Fruit fly (Drosophila melanogaster) whole organism, embryonic: Measurements from ENCODE around the gene Rgl.

Source experiments
- Atf-2 ChIP-seq: fragments of 200-800 bp; sonication (Bioruptor generic); optimal IDR thresholded peaks from 2 replicates; lab custom pipeline; 2016; ENCODE audit warnings: missing biosample characterization, missing genetic modification characterization
- Bgb ChIP-seq: fragments of 200-800 bp; sonication (Bioruptor generic); IDR thresholded peaks from 2 replicates; pipeline ENCODE4 v1.3.6; 2022; ENCODE audit warnings: missing biosample characterization, missing genetic modification characterization; ENCODE audit not compliant: partially characterized antibody
- CG10565 ChIP-seq: fragments of 200-800 bp; sonication (Bioruptor generic); optimal IDR thresholded peaks from 3 replicates; lab custom pipeline; 2016; ENCODE audit warnings: missing biosample characterization, mild to moderate bottlenecking, missing genetic modification characterization
- CG10654 ChIP-seq: fragments of 200-800 bp; sonication (Bioruptor generic); optimal IDR thresholded peaks from 2 replicates; lab custom pipeline; 2016; ENCODE audit warnings: missing biosample characterization, missing genetic modification characterization
- CG11504 ChIP-seq: fragments of 200-800 bp; sonication (Bioruptor generic); optimal IDR thresholded peaks from 3 replicates; lab custom pipeline; 2019; ENCODE audit warnings: missing biosample characterization, mild to moderate bottlenecking, missing genetic modification characterization, moderate library complexity
- CG11560 ChIP-seq: fragments of 200-800 bp; sonication (Bioruptor generic); IDR thresholded peaks from 3 replicates; pipeline ENCODE4 v1.3.6; 2022; ENCODE audit warnings: missing biosample characterization, missing genetic modification characterization
- CG12299 ChIP-seq: fragments of 200-800 bp; sonication (Bioruptor generic); optimal IDR thresholded peaks from 2 replicates; lab custom pipeline; 2018; ENCODE audit warnings: missing biosample characterization, mild to moderate bottlenecking, missing genetic modification characterization
- CG13123 ChIP-seq: fragments of 200-800 bp; sonication (Bioruptor generic); optimal IDR thresholded peaks from 2 replicates; lab custom pipeline; 2016; ENCODE audit warnings: missing biosample characterization, missing genetic modification characterization
- CG14014 ChIP-seq: fragments of 200-800 bp; sonication (Bioruptor generic); IDR thresholded peaks from 2 replicates; pipeline ENCODE4 v1.3.6; 2022; ENCODE audit warnings: missing biosample characterization, missing genetic modification characterization
- CG14050 ChIP-seq: fragments of 200-800 bp; sonication (Bioruptor generic); IDR thresholded peaks from 3 replicates; pipeline ENCODE4 v1.3.6; 2022; ENCODE audit warnings: missing biosample characterization, missing genetic modification characterization
- CG14667 ChIP-seq: fragments of 200-800 bp; sonication (Bioruptor generic); IDR thresholded peaks from 2 replicates; pipeline ENCODE4 v1.3.6; 2022; ENCODE audit warnings: missing biosample characterization, missing genetic modification characterization
- CG14860 ChIP-seq: fragments of 200-800 bp; sonication (Bioruptor generic); IDR thresholded peaks from 3 replicates; pipeline ENCODE4 v1.3.6; 2022; ENCODE audit warnings: missing biosample characterization, missing genetic modification characterization; ENCODE audit not compliant: partially characterized antibody
- CG17802 ChIP-seq: fragments of 200-800 bp; sonication (Bioruptor generic); optimal IDR thresholded peaks from 2 replicates; lab custom pipeline; 2018; ENCODE audit warnings: missing biosample characterization, mild to moderate bottlenecking, missing genetic modification characterization, moderate library complexity
- CG18619 ChIP-seq: fragments of 200-800 bp; sonication (Bioruptor generic); optimal IDR thresholded peaks from 3 replicates; lab custom pipeline; 2017; ENCODE audit warnings: missing biosample characterization, mild to moderate bottlenecking, missing genetic modification characterization
- CG2875 ChIP-seq: fragments of 200-800 bp; sonication (Bioruptor generic); optimal IDR thresholded peaks from 2 replicates; lab custom pipeline; 2017; ENCODE audit warnings: missing biosample characterization, mild to moderate bottlenecking, missing genetic modification characterization, missing genetic modification reagents
- CG31224 ChIP-seq: fragments of 200-800 bp; sonication (Bioruptor generic); IDR thresholded peaks from 2 replicates; pipeline ENCODE4 v1.3.6; 2022; ENCODE audit warnings: missing biosample characterization, missing genetic modification characterization
- CG31365 ChIP-seq: fragments of 200-800 bp; sonication (Bioruptor generic); optimal IDR thresholded peaks from 2 replicates; lab custom pipeline; 2018; ENCODE audit warnings: missing biosample characterization, mild to moderate bottlenecking, missing genetic modification characterization
- CG34422 ChIP-seq: fragments of 200-800 bp; sonication (Bioruptor generic); IDR thresholded peaks from 3 replicates; pipeline ENCODE4 v1.3.6; 2022; ENCODE audit warnings: missing biosample characterization, missing genetic modification characterization
- CG3838 ChIP-seq: fragments of 200-800 bp; sonication (Bioruptor generic); optimal IDR thresholded peaks from 3 replicates; lab custom pipeline; 2016; ENCODE audit warnings: missing biosample characterization, missing genetic modification characterization
- CG3847 ChIP-seq: fragments of 200-800 bp; sonication (Bioruptor generic); IDR thresholded peaks from 2 replicates; pipeline ENCODE4 v1.3.6; 2022; ENCODE audit warnings: missing biosample characterization, missing genetic modification characterization
- CG4328 ChIP-seq: fragments of 200-800 bp; sonication (Bioruptor generic); optimal IDR thresholded peaks from 3 replicates; lab custom pipeline; 2017; ENCODE audit warnings: missing biosample characterization, missing genetic modification reagents, missing genetic modification characterization
- CG4730 ChIP-seq: fragments of 200-800 bp; sonication (Bioruptor generic); IDR thresholded peaks from 2 replicates; pipeline ENCODE4 v1.3.6; 2022; ENCODE audit warnings: missing biosample characterization, missing genetic modification characterization
- CG6175 ChIP-seq: fragments of 200-800 bp; sonication (Bioruptor generic); IDR thresholded peaks from 3 replicates; pipeline ENCODE4 v1.3.6; 2022; ENCODE audit warnings: missing biosample characterization, missing genetic modification characterization
- CrebB ChIP-seq: fragments of 200-800 bp; sonication (Bioruptor generic); optimal IDR thresholded peaks from 3 replicates; lab custom pipeline; 2018; ENCODE audit warnings: missing biosample characterization, mild to moderate bottlenecking, missing genetic modification characterization
- Dp ChIP-seq: fragments of 200-800 bp; sonication (Bioruptor generic); optimal IDR thresholded peaks from 2 replicates; lab custom pipeline; 2018; ENCODE audit warnings: missing biosample characterization, mild to moderate bottlenecking, missing genetic modification characterization, moderate library complexity
- Kr ChIP-seq: fragments of 200-800 bp; sonication (Bioruptor generic); optimal IDR thresholded peaks from 2 replicates; lab custom pipeline; 2017; ENCODE audit warnings: missing biosample characterization, mild to moderate bottlenecking, missing genetic modification characterization
- Max ChIP-seq: fragments of 200-800 bp; sonication (Bioruptor generic); optimal IDR thresholded peaks from 2 replicates; lab custom pipeline; 2016; ENCODE audit warnings: missing biosample characterization, mild to moderate bottlenecking, missing genetic modification characterization
- Scr ChIP-seq: fragments of 200-800 bp; sonication (Bioruptor generic); IDR thresholded peaks from 2 replicates; pipeline ENCODE4 v1.3.6; 2022; ENCODE audit warnings: missing biosample characterization, missing genetic modification characterization; ENCODE audit not compliant: partially characterized antibody
- YL-1 ChIP-seq: fragments of 200-800 bp; sonication (Bioruptor generic); optimal IDR thresholded peaks from 3 replicates; lab custom pipeline; 2017; ENCODE audit warnings: missing biosample characterization, mild to moderate bottlenecking, missing genetic modification characterization
- ase ChIP-seq: fragments of 200-800 bp; sonication (Bioruptor generic); IDR thresholded peaks from 3 replicates; pipeline ENCODE4 v1.3.6; 2022; ENCODE audit warnings: missing biosample characterization, missing genetic modification characterization
- az2 ChIP-seq: fragments of 200-800 bp; sonication (Bioruptor generic); optimal IDR thresholded peaks from 3 replicates; lab custom pipeline; 2016; ENCODE audit warnings: missing biosample characterization, missing genetic modification characterization
- cas ChIP-seq: fragments of 200-800 bp; sonication (Bioruptor generic); IDR thresholded peaks from 2 replicates; pipeline ENCODE4 v1.3.6; 2022; ENCODE audit warnings: missing biosample characterization, missing genetic modification characterization
- caup ChIP-seq: fragments of 200-800 bp; sonication (Bioruptor generic); optimal IDR thresholded peaks from 3 replicates; lab custom pipeline; 2017; ENCODE audit warnings: missing biosample characterization, mild to moderate bottlenecking, missing genetic modification characterization, moderate library complexity; ENCODE audit not compliant: severe bottlenecking
- croc ChIP-seq: fragments of 200-800 bp; sonication (Bioruptor generic); conservative IDR thresholded peaks from 3 replicates; pipeline ENCODE4 v1.3.6; 2022; ENCODE audit warnings: missing biosample characterization, missing genetic modification characterization
- dati ChIP-seq: fragments of 200-800 bp; sonication (Bioruptor generic); IDR thresholded peaks from 2 replicates; pipeline ENCODE4 v1.3.6; 2022; ENCODE audit warnings: missing biosample characterization, missing genetic modification characterization
- dmrt11E ChIP-seq: fragments of 200-800 bp; sonication (Bioruptor generic); optimal IDR thresholded peaks from 3 replicates; lab custom pipeline; 2018; ENCODE audit warnings: missing biosample characterization, mild to moderate bottlenecking, missing genetic modification characterization, moderate library complexity
- dmrt99B ChIP-seq: fragments of 200-800 bp; sonication (Bioruptor generic); optimal IDR thresholded peaks from 2 replicates; lab custom pipeline; 2018; ENCODE audit warnings: missing biosample characterization, mild to moderate bottlenecking, missing genetic modification characterization, moderate library complexity
- inv ChIP-seq: fragments of 200-800 bp; sonication (Bioruptor generic); IDR thresholded peaks from 2 replicates; pipeline ENCODE4 v1.3.6; 2022; ENCODE audit warnings: missing biosample characterization, missing genetic modification characterization; ENCODE audit not compliant: partially characterized antibody
- jigr1 ChIP-seq: fragments of 200-800 bp; sonication (Bioruptor generic); IDR thresholded peaks from 3 replicates; pipeline ENCODE4 v1.3.6; 2022; ENCODE audit warnings: missing biosample characterization, missing genetic modification characterization
- kah ChIP-seq: fragments of 200-800 bp; sonication (Bioruptor generic); optimal IDR thresholded peaks from 2 replicates; lab custom pipeline; 2018; ENCODE audit warnings: missing biosample characterization, mild to moderate bottlenecking, missing genetic modification characterization
- mld ChIP-seq: fragments of 200-800 bp; sonication (Bioruptor generic); IDR thresholded peaks from 3 replicates; pipeline ENCODE4 v1.3.6; 2022; ENCODE audit warnings: missing biosample characterization, missing genetic modification characterization; ENCODE audit not compliant: partially characterized antibody
- seq ChIP-seq: fragments of 200-800 bp; sonication (Bioruptor generic); IDR thresholded peaks from 2 replicates; pipeline ENCODE4 v1.3.6; 2022; ENCODE audit warnings: missing biosample characterization, missing genetic modification characterization
- slou ChIP-seq: fragments of 200-800 bp; sonication (Bioruptor generic); optimal IDR thresholded peaks from 3 replicates; lab custom pipeline; 2016; ENCODE audit warnings: missing biosample characterization, missing genetic modification characterization
- sr ChIP-seq: fragments of 200-800 bp; sonication (Bioruptor generic); IDR thresholded peaks from 3 replicates; pipeline ENCODE4 v1.3.6; 2022; ENCODE audit warnings: missing biosample characterization, missing genetic modification characterization
- tgo ChIP-seq: fragments of 200-800 bp; sonication (Bioruptor generic); IDR thresholded peaks from 3 replicates; pipeline ENCODE4 v1.3.6; 2022; ENCODE audit warnings: missing biosample characterization, missing genetic modification characterization
- trh ChIP-seq: fragments of 200-800 bp; sonication (Bioruptor generic); optimal IDR thresholded peaks from 2 replicates; lab custom pipeline; 2016; ENCODE audit warnings: missing biosample characterization, missing genetic modification characterization
- ttk ChIP-seq: fragments of 200-800 bp; sonication (Bioruptor generic); IDR thresholded peaks from 2 replicates; pipeline ENCODE4 v2.1.2; 2022; ENCODE audit warnings: missing biosample characterization, missing genetic modification characterization
- vnd ChIP-seq: fragments of 200-800 bp; sonication (Bioruptor generic); IDR thresholded peaks from 3 replicates; pipeline ENCODE4 v1.3.6; 2022; ENCODE audit warnings: missing biosample characterization, missing genetic modification characterization; ENCODE audit not compliant: partially characterized antibody
- zen ChIP-seq: fragments of 200-800 bp; sonication (Bioruptor generic); optimal IDR thresholded peaks from 3 replicates; lab custom pipeline; 2018; ENCODE audit warnings: missing biosample characterization, mild to moderate bottlenecking, missing genetic modification characterization, moderate library complexity

Gene Rgl

dm6 chr3L:13938470-13939150 lies 13.5 kb upstream of the Rgl start (continued):
- TF ChIP-seq dmrt11E (tag; lab: Kevin White, UChicago) (peak; percentile 77), CG18619 (peak; percentile 92), dmrt99B (peak; percentile 94), CG10565 (peak; percentile 27), zen (tag; lab: Kevin White, UChicago) (peak; percentile 48), Bgb (GFP tag; lab: Robert Waterston, UW) (no peak), CG14014 (GFP tag; lab: Robert Waterston, UW) (peak; percentile 76), CG11504 (peak; percentile 94), CG11560 (tag; lab: Robert Waterston, UW) (peak; percentile 64; the same call in 2 of the 3 replicates), ttk (GFP tag; lab: Robert Waterston, UW) (peak; percentile 58), ase (peak; percentile 63; the same call in 2 of the 3 replicates), trh (GFP tag; lab: Kevin White, UChicago) (peak; percentile 71), Scr (GFP tag; lab: Robert Waterston, UW) (no peak), kah (peak; percentile 79), CG13123 (peak; percentile 73), croc (GFP tag; lab: Robert Waterston, UW) (peak; percentile 72), caup (GFP tag; lab: Kevin White, UChicago) (peak; percentile 86), CG34422 (GFP tag; lab: Robert Waterston, UW) (peak; percentile 56; the same call in 1 of the 3 replicates), CrebB (tag; lab: Kevin White, UChicago) (peak; percentile 70), CG3838 (GFP tag; lab: Kevin White, UChicago) (peak; percentile 67), CG14667 (GFP tag; lab: Robert Waterston, UW) (peak; percentile 66; the same call in 1 of the 2 replicates), Max (GFP tag; lab: Kevin White, UChicago) (peak; percentile 87), YL-1 (GFP tag; lab: Kevin White, UChicago) (peak; percentile 58), CG3847 (GFP tag; lab: Robert Waterston, UW) (peak; percentile 69; the same call in 1 of the 2 replicates), jigr1 (peak; percentile 38; the same call in 1 of the 3 replicates), CG10654 (GFP tag; lab: Kevin White, UChicago) (peak; percentile 74), Kr (peak; percentile 1), CG14860 (GFP tag; lab: Robert Waterston, UW) (no peak), CG31365 (tag; lab: Kevin White, UChicago) (no peak), slou (no peak), tgo (GFP tag; lab: Robert Waterston, UW) (peak; percentile 77), seq (GFP tag; lab: Robert Waterston, UW) (peak; percentile 66), dati (peak; percentile 19; the same call in 1 of the 2 replicates), CG12299 (peak; percentile 64), CG2875 (GFP tag; lab: Kevin White, UChicago) (peak; percentile 75), CG14050 (GFP tag; lab: Robert Waterston, UW) (no peak; the same call in 2 of the 3 replicates), mld (GFP tag; lab: Robert Waterston, UW) (no peak), sr (no peak), Dp (GFP tag; lab: Kevin White, UChicago) (no peak), CG6175 (GFP tag; lab: Robert Waterston, UW) (no peak), Atf-2 (GFP tag; lab: Kevin White, UChicago) (peak; percentile 91), CG4730 (GFP tag; lab: Robert Waterston, UW) (peak; percentile 57; the same call in 1 of the 2 replicates), cas (GFP tag; lab: Robert Waterston, UW) (peak; percentile 12), CG17802 (tag; lab: Kevin White, UChicago) (peak; percentile 36), inv (no peak), CG31224 (GFP tag; lab: Robert Waterston, UW) (peak; percentile 72), CG4328 (peak; percentile 92), az2 (GFP tag; lab: Kevin White, UChicago) (peak; percentile 88), vnd (GFP tag; lab: Robert Waterston, UW) (no peak)
